Worm (Caenorhabditis elegans): ENCODE results near the gene srab-6.

- no peak for TF ChIP-seq lsy-2 (tag; optimal IDR thresholded peaks at IDR 0.05)
- no peak for TF ChIP-seq ztf-11 (tag; optimal IDR thresholded peaks at IDR 0.05)
- TF ChIP-seq unc-39 (tag; optimal IDR thresholded peaks at IDR 0.05) = no peak
Measured at ce11 chrV:3162299-3162698, 10.5 kb upstream of the srab-6 start.

All from whole organism, mixed stage, embryonic.